Worm (Caenorhabditis elegans) whole organism, L1 larva: ENCODE results near the gene F56C3.9.

Source experiments
- C04F5.9 ChIP-seq: sonication (generic microtip); optimal IDR thresholded peaks from 2 replicates; lab custom pipeline; 2016; ENCODE audit warnings: missing genetic modification characterization, missing compliant biosample characterization
- F16B12.6 ChIP-seq: fragments of 150-350 bp; optimal IDR thresholded peaks from 2 replicates; lab custom pipeline; 2014; ENCODE audit warnings: missing biosample characterization, missing genetic modification characterization
- Y116A8C.19 ChIP-seq: sonication (generic microtip); optimal IDR thresholded peaks from 2 replicates; lab custom pipeline; 2016; ENCODE audit warnings: missing compliant biosample characterization, missing genetic modification characterization, borderline replicate concordance
- alr-1 ChIP-seq: fragments of 200-800 bp; sonication (Bioruptor generic); optimal IDR thresholded peaks from 2 replicates; lab custom pipeline; 2018; ENCODE audit warnings: borderline replicate concordance, mild to moderate bottlenecking, missing genetic modification characterization, missing compliant biosample characterization
- aly-2 ChIP-seq: fragments of 150-350 bp; optimal IDR thresholded peaks from 2 replicates; lab custom pipeline; 2014; ENCODE audit warnings: missing biosample characterization, missing genetic modification characterization
- ama-1 ChIP-seq: fragments of 150-350 bp; optimal IDR thresholded peaks from 2 replicates; lab custom pipeline; 2014
- ceh-63 ChIP-seq: fragments of 200-800 bp; sonication (Bioruptor generic); optimal IDR thresholded peaks from 2 replicates; lab custom pipeline; 2018; ENCODE audit warnings: mild to moderate bottlenecking, missing genetic modification characterization, missing compliant biosample characterization
- ceh-90 ChIP-seq: sonication (generic microtip); optimal IDR thresholded peaks from 2 replicates; lab custom pipeline; 2016; ENCODE audit warnings: missing genetic modification characterization, missing compliant biosample characterization
- ces-1 ChIP-seq: fragments of 150-350 bp; optimal IDR thresholded peaks from 2 replicates; lab custom pipeline; 2014; ENCODE audit warnings: missing biosample characterization, missing genetic modification reagents, missing genetic modification characterization
- efl-3 ChIP-seq: fragments of 200-800 bp; sonication (Bioruptor generic); optimal IDR thresholded peaks from 2 replicates; lab custom pipeline; 2018; ENCODE audit warnings: mild to moderate bottlenecking, missing genetic modification characterization, missing compliant biosample characterization
- egl-13 ChIP-seq: sonication (generic microtip); optimal IDR thresholded peaks from 2 replicates; lab custom pipeline; 2016; ENCODE audit warnings: missing genotype, missing genetic modification reagents, missing genetic modification characterization, missing compliant biosample characterization
- egl-27 ChIP-seq, 2 experiments: fragments of 150-350 bp in 1 of 2; sonication (generic microtip); optimal IDR thresholded peaks; 3 replicates each; lab custom pipeline; 2017 to 2018; ENCODE audit warnings: missing biosample characterization in 2 of 2, missing genetic modification characterization in 2 of 2, missing genetic modification reagents in 2 of 2
- ets-5 ChIP-seq: fragments of 200-800 bp; sonication (Bioruptor generic); IDR thresholded peaks from 2 replicates; pipeline ENCODE4 v1.3.6; 2022; ENCODE audit warnings: missing genetic modification characterization, missing compliant biosample characterization
- fkh-10 ChIP-seq: sonication (generic microtip); optimal IDR thresholded peaks from 2 replicates; lab custom pipeline; 2017; ENCODE audit warnings: missing biosample characterization, missing genetic modification reagents, missing genetic modification characterization
- fkh-8 ChIP-seq: sonication (generic microtip); optimal IDR thresholded peaks from 2 replicates; lab custom pipeline; 2016; ENCODE audit warnings: mild to moderate bottlenecking, missing genetic modification characterization, missing compliant biosample characterization
- fos-1 ChIP-seq: fragments of 150-350 bp; optimal IDR thresholded peaks from 2 replicates; lab custom pipeline; 2014; ENCODE audit warnings: missing biosample characterization, missing genetic modification characterization
- grh-1 ChIP-seq: fragments of 200-800 bp; sonication (Bioruptor generic); IDR thresholded peaks from 2 replicates; pipeline ENCODE4 v1.3.6; 2022; ENCODE audit warnings: missing genetic modification reagents, missing genetic modification characterization, missing compliant biosample characterization
- hlh-17 ChIP-seq: fragments of 200-800 bp; sonication (Bioruptor generic); optimal IDR thresholded peaks from 2 replicates; lab custom pipeline; 2018; ENCODE audit warnings: missing genetic modification characterization, mild to moderate bottlenecking, missing compliant biosample characterization, moderate library complexity, borderline replicate concordance
- hlh-4 ChIP-seq: sonication (generic microtip); optimal IDR thresholded peaks from 2 replicates; lab custom pipeline; 2016; ENCODE audit warnings: mild to moderate bottlenecking, missing genetic modification characterization, missing compliant biosample characterization
- jun-1 ChIP-seq: fragments of 150-350 bp; optimal IDR thresholded peaks from 2 replicates; lab custom pipeline; 2014; ENCODE audit warnings: missing biosample characterization, missing genetic modification reagents, missing genetic modification characterization
- lin-13 ChIP-seq: fragments of 150-350 bp; optimal IDR thresholded peaks from 2 replicates; lab custom pipeline; 2014; ENCODE audit warnings: missing biosample characterization, missing genetic modification reagents, missing genetic modification characterization
- lin-14 ChIP-seq: fragments of 200-800 bp; sonication (Bioruptor generic); optimal IDR thresholded peaks from 2 replicates; lab custom pipeline; 2018; ENCODE audit warnings: mild to moderate bottlenecking, missing genetic modification characterization, moderate library complexity, missing compliant biosample characterization
- lin-15B ChIP-seq: fragments of 150-350 bp; sonication (generic microtip); optimal IDR thresholded peaks from 3 replicates; lab custom pipeline; 2014; ENCODE audit warnings: missing biosample characterization, missing genetic modification characterization
- lin-35 ChIP-seq, 2 experiments: fragments of 150-350 bp; optimal IDR thresholded peaks; 2 replicates each; lab custom pipeline; 2014; ENCODE audit warnings: missing biosample characterization in 2 of 2, missing genetic modification characterization in 2 of 2, missing genetic modification reagents in 2 of 2
- lir-3 ChIP-seq: sonication (generic microtip); optimal IDR thresholded peaks from 2 replicates; lab custom pipeline; 2016; ENCODE audit warnings: mild to moderate bottlenecking, missing genetic modification characterization, moderate library complexity, missing compliant biosample characterization; ENCODE audit not compliant: poor library complexity
- lsy-2 ChIP-seq, 2 experiments: fragments of 150-350 bp; optimal IDR thresholded peaks; 2 replicates each; lab custom pipeline; 2014; ENCODE audit warnings: missing biosample characterization in 2 of 2, missing genetic modification characterization in 2 of 2
- mdl-1 ChIP-seq, 2 experiments: fragments of 150-350 bp; optimal IDR thresholded peaks; 2 replicates each; lab custom pipeline; 2014 to 2017; ENCODE audit warnings: missing biosample characterization in 2 of 2, missing genetic modification characterization in 2 of 2, inconsistent platforms in 1 of 2
- mef-2 ChIP-seq: fragments of 150-350 bp; optimal IDR thresholded peaks from 2 replicates; lab custom pipeline; 2014; ENCODE audit warnings: missing biosample characterization, missing genetic modification characterization
- mep-1 ChIP-seq: fragments of 150-350 bp; optimal IDR thresholded peaks from 2 replicates; lab custom pipeline; 2014; ENCODE audit warnings: missing biosample characterization, missing genetic modification characterization
- nhr-11 ChIP-seq: fragments of 150-350 bp; optimal IDR thresholded peaks from 2 replicates; lab custom pipeline; 2014; ENCODE audit warnings: missing biosample characterization, missing genetic modification characterization
- nhr-20 ChIP-seq: sonication (generic microtip); optimal IDR thresholded peaks from 2 replicates; lab custom pipeline; 2016; ENCODE audit warnings: mild to moderate bottlenecking, missing genetic modification characterization, missing compliant biosample characterization
- nhr-28 ChIP-seq: fragments of 150-350 bp; optimal IDR thresholded peaks from 2 replicates; lab custom pipeline; 2014; ENCODE audit warnings: missing biosample characterization, missing genetic modification characterization
- nhr-47 ChIP-seq: sonication (generic microtip); optimal IDR thresholded peaks from 2 replicates; lab custom pipeline; 2016; ENCODE audit warnings: mild to moderate bottlenecking, missing genetic modification characterization, moderate library complexity, missing compliant biosample characterization
- nhr-77 ChIP-seq: fragments of 150-350 bp; optimal IDR thresholded peaks from 2 replicates; lab custom pipeline; 2014; ENCODE audit warnings: missing biosample characterization, missing genetic modification characterization
- nhr-85 ChIP-seq: sonication (generic microtip); peaks from one replicate; lab custom pipeline; 2016; ENCODE audit warnings: missing genetic modification characterization, inconsistent platforms, missing compliant biosample characterization
- nhr-90 ChIP-seq: sonication (generic microtip); optimal IDR thresholded peaks from 2 replicates; lab custom pipeline; 2016; ENCODE audit warnings: mild to moderate bottlenecking, missing genetic modification characterization, missing compliant biosample characterization; ENCODE audit not compliant: poor library complexity
- pag-3 ChIP-seq: sonication (generic microtip); optimal IDR thresholded peaks from 2 replicates; lab custom pipeline; 2017; ENCODE audit warnings: missing genetic modification characterization, mild to moderate bottlenecking, missing compliant biosample characterization, antibody characterized with exemption, borderline replicate concordance; ENCODE audit not compliant: insufficient read depth
- rnt-1 ChIP-seq: sonication (generic microtip); optimal IDR thresholded peaks from 2 replicates; lab custom pipeline; 2016; ENCODE audit warnings: mild to moderate bottlenecking, missing genetic modification characterization, moderate library complexity, missing compliant biosample characterization
- snpc-4 ChIP-seq: fragments of 150-350 bp; optimal IDR thresholded peaks from 2 replicates; lab custom pipeline; 2014; ENCODE audit warnings: missing biosample characterization, missing genetic modification characterization
- sox-4 ChIP-seq: sonication (generic microtip); optimal IDR thresholded peaks from 2 replicates; lab custom pipeline; 2016; ENCODE audit warnings: missing genetic modification characterization, missing compliant biosample characterization
- sptf-1 ChIP-seq: fragments of 150-350 bp; optimal IDR thresholded peaks from 2 replicates; lab custom pipeline; 2014; ENCODE audit warnings: missing biosample characterization, missing genetic modification characterization
- sup-37 ChIP-seq: fragments of 200-800 bp; sonication (Bioruptor generic); optimal IDR thresholded peaks from 2 replicates; lab custom pipeline; 2018; ENCODE audit warnings: mild to moderate bottlenecking, missing genetic modification characterization, missing compliant biosample characterization
- swsn-7 ChIP-seq: sonication (generic microtip); optimal IDR thresholded peaks from 2 replicates; lab custom pipeline; 2016; ENCODE audit warnings: missing genetic modification characterization, missing compliant biosample characterization
- tbx-2 ChIP-seq: sonication (generic microtip); optimal IDR thresholded peaks from 2 replicates; lab custom pipeline; 2016; ENCODE audit warnings: missing genetic modification characterization, missing compliant biosample characterization
- tlp-1 ChIP-seq: fragments of 150-350 bp; optimal IDR thresholded peaks from 2 replicates; lab custom pipeline; 2014; ENCODE audit warnings: missing biosample characterization, missing genetic modification characterization
- unc-130 ChIP-seq: fragments of 150-350 bp; optimal IDR thresholded peaks from 2 replicates; lab custom pipeline; 2017; ENCODE audit warnings: missing biosample characterization, missing genetic modification characterization, inconsistent platforms
- unc-30 ChIP-seq: sonication (generic microtip); optimal IDR thresholded peaks from 2 replicates; lab custom pipeline; 2017; ENCODE audit warnings: missing biosample characterization, missing genetic modification characterization
- unc-62 ChIP-seq: fragments of 150-350 bp; optimal IDR thresholded peaks from 2 replicates; lab custom pipeline; 2014; ENCODE audit warnings: missing biosample characterization, missing genetic modification reagents, missing genetic modification characterization
- unc-86 ChIP-seq: sonication (generic microtip); optimal IDR thresholded peaks from 2 replicates; lab custom pipeline; 2016; ENCODE audit warnings: missing genetic modification characterization, missing compliant biosample characterization
- unc-98 ChIP-seq: fragments of 200-800 bp; sonication (Bioruptor generic); IDR thresholded peaks from 2 replicates; pipeline ENCODE4 v1.3.6; 2022; ENCODE audit warnings: missing genetic modification characterization, missing compliant biosample characterization
- xbp-1 ChIP-seq: sonication (generic microtip); optimal IDR thresholded peaks from 2 replicates; lab custom pipeline; 2016; ENCODE audit warnings: missing genetic modification characterization, missing compliant biosample characterization
- ztf-11 ChIP-seq, 2 experiments: sonication (generic microtip); optimal IDR thresholded peaks; 2 replicates each; lab custom pipeline; 2016 to 2017; ENCODE audit warnings: missing genetic modification characterization in 2 of 2, missing biosample characterization in 1 of 2, missing compliant biosample characterization in 1 of 2

Gene F56C3.9

DNA sequence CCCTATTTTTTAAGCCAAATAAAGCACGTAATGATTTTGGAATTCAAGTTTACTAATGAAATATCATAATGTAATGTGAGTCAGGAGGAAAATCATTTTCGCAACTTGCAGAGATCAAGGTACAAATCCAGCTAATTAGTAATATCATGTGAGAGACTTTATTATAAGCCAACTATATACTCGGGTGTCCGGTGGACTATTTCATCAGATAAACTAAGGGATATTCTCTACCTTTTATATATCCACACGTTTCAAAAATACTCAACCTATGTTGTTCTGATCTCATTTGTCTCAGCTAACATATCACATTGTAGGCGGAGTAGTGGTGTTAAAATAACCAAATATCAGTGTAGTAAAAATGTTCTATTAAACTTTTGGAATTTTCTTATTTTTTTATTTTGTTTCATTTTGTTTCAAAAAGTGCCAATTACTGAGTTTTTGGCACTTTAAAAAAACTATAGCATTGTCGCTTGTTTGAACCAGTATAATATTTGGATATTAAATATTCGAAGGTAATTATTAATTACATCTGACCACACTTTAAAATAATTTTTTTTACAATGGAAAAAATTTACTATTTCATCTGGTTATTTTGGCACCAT, 4.3 kb downstream of the F56C3.9 start (continued):
- no peak for TF ChIP-seq hlh-17 (GFP tag; lab: Kevin White, UChicago)
- TF ChIP-seq nhr-77 = peak; percentile 94
- TF ChIP-seq unc-86 = peak; percentile 50
- peak; percentile 75 for TF ChIP-seq grh-1 (GFP tag; lab: Robert Waterston, UW)
- TF ChIP-seq efl-3 (GFP tag; lab: Kevin White, UChicago) = peak; percentile 62
- TF ChIP-seq mef-2 (tag; lab: Kevin White, UChicago) = no peak
- TF ChIP-seq fkh-8 (tag; lab: Kevin White, UChicago) = peak; percentile 93
- TF ChIP-seq ces-1 (GFP tag; lab: Kevin White, UChicago) = no peak
- peak; percentile 97 for TF ChIP-seq fkh-10 (GFP tag; lab: Kevin White, UChicago)
- TF ChIP-seq unc-62 = no peak
- TF ChIP-seq mep-1 (tag; lab: Kevin White, UChicago) = peak; percentile 73
- TF ChIP-seq lin-13 (GFP tag; lab: Kevin White, UChicago) = peak; percentile 86
- TF ChIP-seq lir-3 (tag; lab: Kevin White, UChicago) = peak; percentile 85
- TF ChIP-seq nhr-11 (tag; lab: Kevin White, UChicago) = peak; percentile 96
- peak; percentile 91 for TF ChIP-seq fos-1
- TF ChIP-seq Y116A8C.19 (tag; lab: Kevin White, UChicago) = no peak
- no peak for TF ChIP-seq ceh-90
- TF ChIP-seq aly-2 (tag; lab: Kevin White, UChicago) = peak; percentile 74
- no peak for TF ChIP-seq pag-3
- TF ChIP-seq lin-14 (GFP tag; lab: Kevin White, UChicago) = peak; percentile 82
- TF ChIP-seq unc-98 = peak; percentile 47
- TF ChIP-seq egl-27 (tag; optimal IDR thresholded peaks at IDR 0.05; lab: Kevin White, UChicago) = peak in 1 of 2 experiments; percentile 49
- peak; percentile 98 for TF ChIP-seq nhr-47 (tag; lab: Kevin White, UChicago)
- TF ChIP-seq mdl-1 (tag; optimal IDR thresholded peaks at IDR 0.05; lab: Kevin White, UChicago) = no peak
- TF ChIP-seq C04F5.9 (tag; lab: Kevin White, UChicago) = peak; percentile 62
- peak; percentile 82 to 86 for TF ChIP-seq lsy-2 (tag; optimal IDR thresholded peaks at IDR 0.05; lab: Kevin White, UChicago)
- TF ChIP-seq rnt-1 (tag; lab: Kevin White, UChicago) = peak; percentile 43
- TF ChIP-seq xbp-1 (tag; lab: Kevin White, UChicago) = peak; percentile 76
- TF ChIP-seq alr-1 = no peak
- peak; percentile 97 for TF ChIP-seq jun-1
- peak; percentile 96 for TF ChIP-seq sox-4
- no peak for TF ChIP-seq F16B12.6
- peak; percentile 87 for TF ChIP-seq nhr-85
- TF ChIP-seq egl-13 (tag; lab: Kevin White, UChicago) = peak; percentile 79
- TF ChIP-seq swsn-7 = peak; percentile 88
- TF ChIP-seq ceh-63 (GFP tag; lab: Kevin White, UChicago) = no peak
- no peak for TF ChIP-seq sptf-1 (tag; lab: Kevin White, UChicago)
- TF ChIP-seq tbx-2 (tag; lab: Kevin White, UChicago) = peak; percentile 89
- peak; percentile 92 for TF ChIP-seq nhr-20 (tag; lab: Kevin White, UChicago)
- TF ChIP-seq snpc-4 (tag; lab: Kevin White, UChicago) = peak; percentile 69
- TF ChIP-seq nhr-28 (tag; lab: Kevin White, UChicago) = peak; percentile 18
- no peak for TF ChIP-seq unc-130 (tag; lab: Kevin White, UChicago)
- TF ChIP-seq ztf-11 (tag; optimal IDR thresholded peaks at IDR 0.05; lab: Kevin White, UChicago) = peak; percentile 35 to 74
- no peak for TF ChIP-seq ets-5 (GFP tag; lab: Robert Waterston, UW)
- TF ChIP-seq nhr-90 (tag; lab: Kevin White, UChicago) = peak; percentile 94
- no peak for TF ChIP-seq ama-1 (lab: Kevin White, UChicago)
- no peak for TF ChIP-seq lin-15B (tag; lab: Kevin White, UChicago)
- TF ChIP-seq hlh-4 (tag; lab: Kevin White, UChicago) = no peak
- peak; percentile 65 for TF ChIP-seq sup-37 (GFP tag; lab: Kevin White, UChicago)
- TF ChIP-seq tlp-1 (tag; lab: Kevin White, UChicago) = no peak
- TF ChIP-seq unc-30 (tag; lab: Kevin White, UChicago) = no peak
- TF ChIP-seq lin-35 (GFP tag; optimal IDR thresholded peaks at IDR 0.05; lab: Kevin White, UChicago) = peak; percentile 55 to 83
